Fruit fly (Drosophila melanogaster): ENCODE data around the gene ND-13B.

Gene ND-13B

dm6 chr3L:10660744-10661589, 32.9 kb downstream of the ND-13B start, which contains the start of the genes CG32066 and CG8003 (continued):
- peak; percentile 4 for TF ChIP-seq CG2116 (GFP tag; optimal IDR thresholded peaks at IDR 0.05)
- no peak for TF ChIP-seq CG3065 (GFP tag; optimal IDR thresholded peaks at IDR 0.05)
- peak; percentile 42 for TF ChIP-seq NfI (GFP tag; optimal IDR thresholded peaks at IDR 0.05)
- TF ChIP-seq kay (GFP tag; optimal IDR thresholded peaks at IDR 0.05) = no peak
- no peak for TF ChIP-seq Vsx1 (GFP tag; optimal IDR thresholded peaks at IDR 0.05)
- peak; percentile 3 for TF ChIP-seq mam (GFP tag; optimal IDR thresholded peaks at IDR 0.05)
- TF ChIP-seq tna (GFP tag; IDR thresholded peaks at IDR 0.05; ENCODE audit: partially characterized antibody) = peak; percentile 86
- TF ChIP-seq en (GFP tag; optimal IDR thresholded peaks at IDR 0.05) = no peak
- peak; percentile 94 for TF ChIP-seq CG16813 (GFP tag; IDR thresholded peaks at IDR 0.05; ENCODE audit: partially characterized antibody)
- TF ChIP-seq Bdp1 (GFP tag; optimal IDR thresholded peaks at IDR 0.05) = no peak
- TF ChIP-seq CG2202 (tag; optimal IDR thresholded peaks at IDR 0.05) = no peak
- no peak for TF ChIP-seq usp (GFP tag; optimal IDR thresholded peaks at IDR 0.05)
- no peak for TF ChIP-seq D19B (GFP tag; optimal IDR thresholded peaks at IDR 0.05)
- no peak for TF ChIP-seq CG17912 (GFP tag; optimal IDR thresholded peaks at IDR 0.05)
- no peak for TF ChIP-seq esg (GFP tag; conservative IDR thresholded peaks at IDR 0.05)
- peak; percentile 64 for TF ChIP-seq CG10543 (GFP tag; optimal IDR thresholded peaks at IDR 0.05)
- TF ChIP-seq fu2 (GFP tag; optimal IDR thresholded peaks at IDR 0.05) = no peak
- peak; percentile 89 for TF ChIP-seq Ets65A (GFP tag)
- peak; percentile 13 for TF ChIP-seq nom (GFP tag; optimal IDR thresholded peaks at IDR 0.05)
- TF ChIP-seq sqz (GFP tag; optimal IDR thresholded peaks at IDR 0.05) = peak; percentile 85
- peak; percentile 28; the same call in 1 of the 3 replicates for TF ChIP-seq ken (GFP tag; IDR thresholded peaks at IDR 0.05)
- no peak for TF ChIP-seq CG10959 (GFP tag; IDR thresholded peaks at IDR 0.05)
- TF ChIP-seq z (GFP tag; IDR thresholded peaks at IDR 0.05) = no peak
- TF ChIP-seq CG12659 (GFP tag; optimal IDR thresholded peaks at IDR 0.05) = peak; percentile 67
- peak; percentile 29 for TF ChIP-seq Meics (GFP tag; optimal IDR thresholded peaks at IDR 0.05)
- TF ChIP-seq ttk (GFP tag; IDR thresholded peaks at IDR 0.05) = no peak
- TF ChIP-seq sob (GFP tag; IDR thresholded peaks at IDR 0.05) = peak; percentile 57; the same call in 1 of the 2 replicates
- peak; percentile 64 for TF ChIP-seq CG15269 (tag; optimal IDR thresholded peaks at IDR 0.05)
- TF ChIP-seq cas (GFP tag; IDR thresholded peaks at IDR 0.05) = 0 out of 2 replicates have a peak, but pooled peaks have one; percentile 16
- TF ChIP-seq grn (GFP tag; optimal IDR thresholded peaks at IDR 0.05) = peak; percentile 53
- peak; percentile 12 for TF ChIP-seq zf30C (GFP tag; optimal IDR thresholded peaks at IDR 0.05)
- peak; percentile 84 for TF ChIP-seq BEAF-32 (GFP tag; optimal IDR thresholded peaks at IDR 0.05)
- TF ChIP-seq Dll (GFP tag; IDR thresholded peaks at IDR 0.05; ENCODE audit: partially characterized antibody) = peak; percentile 94
- no peak for TF ChIP-seq CG8281 (tag; optimal IDR thresholded peaks at IDR 0.05)
- TF ChIP-seq zen (tag; optimal IDR thresholded peaks at IDR 0.05) = no peak
- peak; percentile 63 for TF ChIP-seq lab (GFP tag; optimal IDR thresholded peaks at IDR 0.05)
- peak; percentile 85 for TF ChIP-seq sna (GFP tag; IDR thresholded peaks at IDR 0.05; ENCODE audit: partially characterized antibody)
- peak; percentile 64 for TF ChIP-seq CG2712 (tag; optimal IDR thresholded peaks at IDR 0.05)
- peak; percentile 20 for TF ChIP-seq Mad (GFP tag; optimal IDR thresholded peaks at IDR 0.05)
- no peak for TF ChIP-seq CG18011 (GFP tag; optimal IDR thresholded peaks at IDR 0.05)
- TF ChIP-seq Dp (GFP tag; optimal IDR thresholded peaks at IDR 0.05) = peak; percentile 6
- peak; percentile 54 for TF ChIP-seq CG7556 (GFP tag; optimal IDR thresholded peaks at IDR 0.05)
- peak; percentile 38; the same call in 1 of the 2 replicates for TF ChIP-seq ranshi (GFP tag; IDR thresholded peaks at IDR 0.05)
- TF ChIP-seq bsh (GFP tag; optimal IDR thresholded peaks at IDR 0.05) = peak; percentile 31 to 41
- peak; percentile 32 for TF ChIP-seq CG15696 (tag; optimal IDR thresholded peaks at IDR 0.05)
- TF ChIP-seq Ssrp (tag; optimal IDR thresholded peaks at IDR 0.05) = peak; percentile 22
- peak; percentile 47 for TF ChIP-seq CG15601 (tag; optimal IDR thresholded peaks at IDR 0.05)
- TF ChIP-seq Fer3 (tag; optimal IDR thresholded peaks at IDR 0.05) = peak; percentile 20
